Fruit fly (Drosophila melanogaster) whole organism, larva: ENCODE data around the gene Polr3F.

Source experiments
- noc ChIP-seq: fragments of 200-800 bp; sonication (Bioruptor generic); optimal IDR thresholded peaks from 3 replicates; lab custom pipeline; 2019; ENCODE audit warnings: missing biosample characterization, mild to moderate bottlenecking, missing genetic modification characterization, moderate library complexity

The Polr3F gene

dm6 chr3R:22339510-22339909 lies 27.7 kb downstream of the Polr3F start:
- TF ChIP-seq noc (tag; lab: Kevin White, UChicago), result no peak

DNA sequence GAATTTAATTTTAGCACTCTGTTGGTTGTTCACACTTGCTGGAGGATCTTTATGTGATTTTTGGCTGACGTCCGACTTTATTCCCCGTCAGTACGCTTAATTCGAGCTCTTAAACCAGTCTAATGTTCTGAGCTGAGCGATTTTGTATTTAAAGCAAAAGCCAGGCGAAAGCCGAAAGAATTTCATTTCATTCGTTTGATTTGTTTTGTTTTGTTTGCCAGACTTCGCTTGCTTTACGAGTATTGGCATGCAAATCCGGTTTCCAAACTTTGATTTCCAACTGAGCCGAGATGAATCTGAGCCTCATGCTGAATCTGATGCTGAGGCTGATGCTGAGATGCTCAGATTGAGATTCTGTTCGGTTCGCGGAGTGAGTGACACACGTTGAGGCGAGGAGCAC lies 33.1 kb downstream of the Polr3F start, which contains the start of gene CG5391:
Gene CG5391 (minus strand): TSS at position 101 of the 400 bp plus-strand sequence.
- no peak for TF ChIP-seq noc (tag; lab: Kevin White, UChicago)

dm6 chr3R:22331691-22332090 lies 35.5 kb downstream of the Polr3F start, which contains the start of gene CG13862:
CG13862 (plus strand) TSS chr3R:22331991.
- TF ChIP-seq noc (tag; lab: Kevin White, UChicago), result no peak

dm6 chr3R:22330512-22331119 lies 36.6 kb downstream of the Polr3F start, which contains the start of gene CG33721:
CG33721 (plus strand) TSS chr3R:22331069.
- no peak for TF ChIP-seq noc (tag; lab: Kevin White, UChicago)

dm6 chr3R:22328665-22329350 lies 38.4 kb downstream of the Polr3F start, which contains the start of gene CG7080:
CG7080 (plus strand) TSS chr3R:22329300.
- no peak for TF ChIP-seq noc (tag; lab: Kevin White, UChicago)

- no peak for TF ChIP-seq noc (tag; lab: Kevin White, UChicago)
Observed at dm6 chr3R:22324736-22325135, 42.4 kb downstream of the Polr3F start.

DNA sequence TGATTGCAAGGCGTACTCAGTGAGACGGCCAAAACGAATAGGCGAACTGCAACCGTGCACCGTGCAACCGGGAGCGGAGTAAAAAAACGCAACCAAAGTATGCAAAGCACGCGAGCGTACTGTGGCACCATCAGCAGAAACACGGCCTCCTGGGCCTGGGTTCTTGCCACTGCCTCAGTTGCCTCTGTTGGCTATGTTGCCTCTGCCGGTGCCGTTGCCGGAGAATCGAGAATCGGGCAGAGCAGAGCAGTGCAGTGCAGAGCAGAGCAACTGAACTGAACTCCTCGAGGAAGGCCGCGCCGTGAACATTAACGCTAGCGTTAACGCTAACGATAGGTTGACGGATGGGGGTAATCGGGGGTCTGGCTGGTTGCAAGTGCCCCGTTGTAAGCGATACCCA lies 43.2 kb downstream of the Polr3F start, which contains the start of gene CG34377:
Gene CG34377 (minus strand): TSS at position 101 of the 400 bp plus-strand sequence.
- TF ChIP-seq noc (tag; lab: Kevin White, UChicago), result no peak
